Fruit fly (Drosophila melanogaster) whole organism, embryonic: ENCODE measurements around the gene Art9.

ENCODE experiments used
- Asciz ChIP-seq: fragments of 200-800 bp; sonication (Bioruptor generic); optimal IDR thresholded peaks from 2 replicates; lab custom pipeline; 2017; ENCODE audit warnings: missing biosample characterization, mild to moderate bottlenecking, missing genetic modification characterization, missing genetic modification reagents
- Awh ChIP-seq: fragments of 200-800 bp; sonication (Bioruptor generic); IDR thresholded peaks from 2 replicates; pipeline ENCODE4, ENCODE4 v1.3.6; 2022; ENCODE audit warnings: missing biosample characterization, missing genetic modification characterization
- B-H1 ChIP-seq: fragments of 200-800 bp; sonication (Bioruptor generic); IDR thresholded peaks from 3 replicates; pipeline ENCODE4 v1.3.6; 2022; ENCODE audit warnings: missing biosample characterization, missing genetic modification characterization
- Bgb ChIP-seq: fragments of 200-800 bp; sonication (Bioruptor generic); IDR thresholded peaks from 2 replicates; pipeline ENCODE4 v1.3.6; 2022; ENCODE audit warnings: missing biosample characterization, missing genetic modification characterization; ENCODE audit not compliant: partially characterized antibody
- BtbVII ChIP-seq: fragments of 200-800 bp; sonication (Bioruptor generic); optimal IDR thresholded peaks from 3 replicates; lab custom pipeline; 2017; ENCODE audit warnings: missing biosample characterization, mild to moderate bottlenecking, missing genetic modification characterization
- CG10462 ChIP-seq: fragments of 200-800 bp; sonication (Bioruptor generic); optimal IDR thresholded peaks from 2 replicates; lab custom pipeline; 2016; ENCODE audit warnings: missing biosample characterization, missing genetic modification characterization
- CG12236 ChIP-seq: fragments of 200-800 bp; sonication (Bioruptor generic); optimal IDR thresholded peaks from 2 replicates; lab custom pipeline; 2016; ENCODE audit warnings: missing biosample characterization, missing genetic modification characterization
- CG12769 ChIP-seq: fragments of 200-800 bp; sonication (Bioruptor generic); optimal IDR thresholded peaks from 2 replicates; lab custom pipeline; 2019; ENCODE audit warnings: missing biosample characterization, mild to moderate bottlenecking, missing genetic modification characterization, moderate library complexity
- CG13424 ChIP-seq: fragments of 200-800 bp; sonication (Bioruptor generic); optimal IDR thresholded peaks from 2 replicates; lab custom pipeline; 2019; ENCODE audit warnings: missing biosample characterization, mild to moderate bottlenecking, missing genetic modification characterization, moderate library complexity
- CG13775 ChIP-seq: fragments of 200-800 bp; sonication (Bioruptor generic); optimal IDR thresholded peaks from 3 replicates; lab custom pipeline; 2017; ENCODE audit warnings: missing biosample characterization, mild to moderate bottlenecking, missing genetic modification characterization
- CG14860 ChIP-seq: fragments of 200-800 bp; sonication (Bioruptor generic); IDR thresholded peaks from 3 replicates; pipeline ENCODE4 v1.3.6; 2022; ENCODE audit warnings: missing biosample characterization, missing genetic modification characterization; ENCODE audit not compliant: partially characterized antibody
- CG1603 ChIP-seq: fragments of 200-800 bp; sonication (Bioruptor generic); optimal IDR thresholded peaks from 2 replicates; lab custom pipeline; 2019; ENCODE audit warnings: missing biosample characterization, mild to moderate bottlenecking, missing genetic modification characterization, moderate library complexity
- CG18262 ChIP-seq: fragments of 200-800 bp; optimal IDR thresholded peaks from 3 replicates; lab custom pipeline; 2019; ENCODE audit warnings: missing biosample characterization, mild to moderate bottlenecking, missing genetic modification characterization, moderate library complexity
- CG18764 ChIP-seq: fragments of 200-800 bp; sonication (Bioruptor generic); optimal IDR thresholded peaks from 3 replicates; lab custom pipeline; 2016; ENCODE audit warnings: missing biosample characterization, missing genetic modification characterization
- CG30403 ChIP-seq: fragments of 200-800 bp; sonication (Bioruptor generic); optimal IDR thresholded peaks from 3 replicates; lab custom pipeline; 2016; ENCODE audit warnings: missing biosample characterization, missing genetic modification characterization
- CG31224 ChIP-seq: fragments of 200-800 bp; sonication (Bioruptor generic); IDR thresholded peaks from 2 replicates; pipeline ENCODE4 v1.3.6; 2022; ENCODE audit warnings: missing biosample characterization, missing genetic modification characterization
- CG31441 ChIP-seq: fragments of 200-800 bp; sonication (Bioruptor generic); IDR thresholded peaks from 2 replicates; pipeline ENCODE4 v1.3.6; 2022; ENCODE audit warnings: missing biosample characterization, missing genetic modification characterization
- CG5180 ChIP-seq: fragments of 200-800 bp; sonication (Bioruptor generic); optimal IDR thresholded peaks from 3 replicates; lab custom pipeline; 2017; ENCODE audit warnings: missing biosample characterization, missing genetic modification characterization, mild to moderate bottlenecking, moderate library complexity, missing genetic modification reagents
- CG5953 ChIP-seq: fragments of 200-800 bp; sonication (Bioruptor generic); IDR thresholded peaks from 2 replicates; pipeline ENCODE4 v1.3.6; 2022; ENCODE audit warnings: missing biosample characterization, missing genetic modification characterization
- CG7372 ChIP-seq: fragments of 200-800 bp; sonication (Bioruptor generic); IDR thresholded peaks from 2 replicates; pipeline ENCODE4 v1.3.6; 2022; ENCODE audit warnings: missing biosample characterization, missing genetic modification characterization
- CG7963 ChIP-seq: fragments of 200-800 bp; sonication (Bioruptor generic); IDR thresholded peaks from 3 replicates; pipeline ENCODE4 v1.3.6; 2022; ENCODE audit warnings: missing biosample characterization, missing genetic modification characterization; ENCODE audit not compliant: partially characterized antibody
- CG8924 ChIP-seq: fragments of 200-800 bp; optimal IDR thresholded peaks from 3 replicates; lab custom pipeline; 2019; ENCODE audit warnings: missing biosample characterization, mild to moderate bottlenecking, missing genetic modification characterization, moderate library complexity
- CG9797 ChIP-seq: fragments of 200-800 bp; sonication (Bioruptor generic); optimal IDR thresholded peaks from 3 replicates; lab custom pipeline; 2018; ENCODE audit warnings: missing biosample characterization, mild to moderate bottlenecking, missing genetic modification characterization
- Deaf1 ChIP-seq: fragments of 200-800 bp; optimal IDR thresholded peaks from 3 replicates; lab custom pipeline; 2019; ENCODE audit warnings: missing biosample characterization, mild to moderate bottlenecking, missing genetic modification characterization, moderate library complexity
- E2f2 ChIP-seq: fragments of 200-800 bp; sonication (Bioruptor generic); IDR thresholded peaks from 2 replicates; pipeline ENCODE4 v1.3.6; 2022; ENCODE audit warnings: missing biosample characterization, missing genetic modification characterization
- Ets97D ChIP-seq: fragments of 200-800 bp; sonication (Bioruptor generic); optimal IDR thresholded peaks from 3 replicates; lab custom pipeline; 2016; ENCODE audit warnings: missing biosample characterization, missing genetic modification characterization
- Hand ChIP-seq: fragments of 200-800 bp; sonication (Bioruptor generic); optimal IDR thresholded peaks from 2 replicates; lab custom pipeline; 2017; ENCODE audit warnings: mild to moderate bottlenecking, missing biosample characterization, missing genetic modification reagents, missing genetic modification characterization
- Hr3 ChIP-seq: fragments of 200-800 bp; sonication (Bioruptor generic); optimal IDR thresholded peaks from 3 replicates; lab custom pipeline; 2016; ENCODE audit warnings: missing biosample characterization, missing genetic modification characterization
- Lhr ChIP-seq: fragments of 200-800 bp; sonication (Bioruptor generic); optimal IDR thresholded peaks from 3 replicates; lab custom pipeline; 2017; ENCODE audit warnings: mild to moderate bottlenecking, missing biosample characterization, missing genetic modification reagents, missing genetic modification characterization
- Ravus ChIP-seq: fragments of 200-800 bp; sonication (Bioruptor generic); IDR thresholded peaks from 2 replicates; pipeline ENCODE4 v1.3.6; 2022; ENCODE audit warnings: missing biosample characterization, missing genetic modification characterization
- Rx ChIP-seq: fragments of 200-800 bp; sonication (Bioruptor generic); IDR thresholded peaks from 2 replicates; pipeline ENCODE4 v1.3.6; 2022; ENCODE audit warnings: missing biosample characterization, missing genetic modification characterization
- Sin3A ChIP-seq: fragments of >200 bp; optimal IDR thresholded peaks from 2 replicates; lab custom pipeline; 2018
- croc ChIP-seq: fragments of 200-800 bp; sonication (Bioruptor generic); conservative IDR thresholded peaks from 3 replicates; pipeline ENCODE4 v1.3.6; 2022; ENCODE audit warnings: missing biosample characterization, missing genetic modification characterization
- crp ChIP-seq, 2 experiments: fragments of 200-800 bp; sonication (Bioruptor generic); optimal IDR thresholded peaks; 2 replicates in 1 of 2; 3 replicates in 1 of 2; lab custom pipeline; 2017; ENCODE audit warnings: missing biosample characterization in 2 of 2, missing genetic modification characterization in 2 of 2, mild to moderate bottlenecking in 1 of 2, moderate library complexity in 1 of 2
- fd96Cb ChIP-seq: fragments of 200-800 bp; sonication (Bioruptor generic); optimal IDR thresholded peaks from 2 replicates; lab custom pipeline; 2018; ENCODE audit warnings: missing biosample characterization, mild to moderate bottlenecking, missing genetic modification characterization, moderate library complexity
- grau ChIP-seq: fragments of 200-800 bp; optimal IDR thresholded peaks from 3 replicates; lab custom pipeline; 2019; ENCODE audit warnings: missing biosample characterization, mild to moderate bottlenecking, missing genetic modification characterization, moderate library complexity
- hkb ChIP-seq, 2 experiments: fragments of 200-800 bp in 1 of 2; fragments of >200 bp in 1 of 2; sonication (Bioruptor generic) in 1 of 2; IDR thresholded peaks in 1 of 2; optimal IDR thresholded peaks in 1 of 2; 2 replicates each; pipeline versions ENCODE4 v1.3.6 to Lab custom; 2017 to 2022; ENCODE audit warnings: missing biosample characterization in 1 of 2, missing genetic modification characterization in 1 of 2
- insv ChIP-seq, 2 experiments: fragments of 200-800 bp; sonication (Bioruptor generic); optimal IDR thresholded peaks; 3 replicates each; lab custom pipeline; 2016 to 2018; ENCODE audit warnings: missing biosample characterization in 2 of 2, missing genetic modification characterization in 2 of 2
- inv ChIP-seq: fragments of 200-800 bp; sonication (Bioruptor generic); IDR thresholded peaks from 2 replicates; pipeline ENCODE4 v1.3.6; 2022; ENCODE audit warnings: missing biosample characterization, missing genetic modification characterization; ENCODE audit not compliant: partially characterized antibody
- ken ChIP-seq: fragments of 200-800 bp; sonication (Bioruptor generic); IDR thresholded peaks from 3 replicates; pipeline ENCODE4 v1.3.6; 2022; ENCODE audit warnings: missing biosample characterization, missing genetic modification characterization
- kni ChIP-seq: fragments of 200-800 bp; sonication (Bioruptor generic); optimal IDR thresholded peaks from 3 replicates; lab custom pipeline; 2017; ENCODE audit warnings: mild to moderate bottlenecking, missing biosample characterization, missing genetic modification reagents, missing genetic modification characterization
- oc ChIP-seq: fragments of 200-800 bp; sonication (Bioruptor generic); optimal IDR thresholded peaks from 2 replicates; lab custom pipeline; 2018; ENCODE audit warnings: missing biosample characterization, mild to moderate bottlenecking, missing genetic modification characterization, moderate library complexity
- otp ChIP-seq: fragments of 200-800 bp; sonication (Bioruptor generic); IDR thresholded peaks from 3 replicates; pipeline ENCODE4, ENCODE4 v1.3.6; 2022; ENCODE audit warnings: missing biosample characterization, missing genetic modification characterization
- phol ChIP-seq: fragments of 200-800 bp; sonication (Bioruptor generic); optimal IDR thresholded peaks from 3 replicates; lab custom pipeline; 2018; ENCODE audit warnings: missing biosample characterization, mild to moderate bottlenecking, missing genetic modification characterization, moderate library complexity
- tio ChIP-seq: fragments of 200-800 bp; sonication (Bioruptor generic); optimal IDR thresholded peaks from 2 replicates; lab custom pipeline; 2017; ENCODE audit warnings: missing biosample characterization, missing genetic modification characterization, inconsistent platforms
- tll ChIP-seq, 2 experiments: fragments of 200-800 bp in 1 of 2; fragments of >200 bp in 1 of 2; sonication (Bioruptor generic) in 1 of 2; optimal IDR thresholded peaks; 2 replicates each; lab custom pipeline; 2017 to 2019; ENCODE audit warnings: missing biosample characterization in 2 of 2, missing genetic modification characterization in 2 of 2, mild to moderate bottlenecking in 1 of 2, moderate library complexity in 1 of 2
- unpg ChIP-seq: fragments of 200-800 bp; sonication (Bioruptor generic); optimal IDR thresholded peaks from 3 replicates; lab custom pipeline; 2018; ENCODE audit warnings: missing biosample characterization, mild to moderate bottlenecking, missing genetic modification characterization, moderate library complexity
- usp ChIP-seq: fragments of >200 bp; optimal IDR thresholded peaks from 2 replicates; lab custom pipeline; 2017; ENCODE audit warnings: missing biosample characterization, missing genetic modification characterization

Art9 gene

dm6 chr3R:13971728-13972448, 28.6 kb upstream of the Art9 start (continued):
- TF ChIP-seq crp (GFP tag; optimal IDR thresholded peaks at IDR 0.05; lab: Kevin White, UChicago) = no peak
- TF ChIP-seq Hr3 (GFP tag; lab: Kevin White, UChicago) = no peak
- TF ChIP-seq Ravus (GFP tag; lab: Robert Waterston, UW) = no peak
- peak; percentile 1 for TF ChIP-seq fd96Cb
- TF ChIP-seq ken (GFP tag; lab: Robert Waterston, UW) = no peak
- peak; percentile 28 for TF ChIP-seq CG13775 (GFP tag; lab: Kevin White, UChicago)
- TF ChIP-seq CG5180 (GFP tag; lab: Kevin White, UChicago) = no peak
- TF ChIP-seq insv (GFP tag; optimal IDR thresholded peaks at IDR 0.05; lab: Kevin White, UChicago) = no peak
- peak; percentile 29 for TF ChIP-seq CG8924 (tag; lab: Kevin White, UChicago)
- TF ChIP-seq CG12236 (GFP tag; lab: Kevin White, UChicago) = no peak
- TF ChIP-seq kni = no peak
- TF ChIP-seq Bgb (GFP tag; lab: Robert Waterston, UW) = no peak
- TF ChIP-seq phol (tag; lab: Kevin White, UChicago) = peak; percentile 21
- TF ChIP-seq CG7372 (GFP tag; lab: Robert Waterston, UW) = no peak
- no peak for TF ChIP-seq Ets97D (GFP tag; lab: Kevin White, UChicago)
- no peak for TF ChIP-seq CG10462
- no peak for TF ChIP-seq Sin3A (lab: Kevin White, UChicago)
- no peak for TF ChIP-seq BtbVII (GFP tag; lab: Kevin White, UChicago)
- no peak for TF ChIP-seq Asciz (GFP tag; lab: Kevin White, UChicago)
- TF ChIP-seq Awh (GFP tag; lab: Robert Waterston, UW) = no peak
- TF ChIP-seq hkb (optimal IDR thresholded peaks at IDR 0.05; lab: Kevin White, UChicago) = no peak
- peak; percentile 26; the same call in 1 of the 2 replicates for TF ChIP-seq hkb (GFP tag; IDR thresholded peaks at IDR 0.05; lab: Robert Waterston, UW)
- TF ChIP-seq otp (GFP tag; lab: Robert Waterston, UW) = no peak
- no peak for TF ChIP-seq unpg (GFP tag; lab: Kevin White, UChicago)
- no peak for TF ChIP-seq oc (tag; lab: Kevin White, UChicago)
- peak in 1 of 2 experiments; percentile 78 for TF ChIP-seq tll (GFP tag; optimal IDR thresholded peaks at IDR 0.05; lab: Kevin White, UChicago)
- no peak for TF ChIP-seq Deaf1 (tag; lab: Kevin White, UChicago)

DNA sequence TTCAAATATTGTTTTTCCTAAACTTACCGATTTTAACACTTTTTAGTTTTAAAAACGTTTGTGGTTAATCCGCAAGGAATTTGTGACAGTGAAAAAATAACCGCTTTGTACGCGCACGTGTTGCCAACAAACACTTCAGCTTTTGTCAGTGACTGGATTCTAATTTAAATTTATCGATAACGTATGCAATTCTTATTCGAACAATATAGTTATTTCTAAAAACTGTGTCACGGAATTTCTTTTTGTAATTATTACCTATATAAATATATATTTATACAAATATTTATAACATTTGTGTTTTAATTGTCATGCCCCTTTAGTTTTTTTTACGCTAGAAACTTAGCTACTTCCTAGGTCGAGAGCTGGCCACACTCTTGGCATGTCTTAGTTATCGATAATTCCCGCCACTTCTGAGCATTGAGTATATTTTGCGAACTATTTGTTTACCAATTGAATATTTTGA, 21.3 kb upstream of the Art9 start, which contains the start of gene Orc2:
Orc2 (plus strand) TSS at position 373 of the 463 bp plus-strand sequence.
- TF ChIP-seq CG5953 (GFP tag; lab: Robert Waterston, UW) = no peak
- TF ChIP-seq usp (GFP tag; lab: Kevin White, UChicago) = no peak
- TF ChIP-seq CG18262 (tag; lab: Kevin White, UChicago) = peak; percentile 20
- 0 out of 2 replicates have a peak, but pooled peaks have one; percentile 30 for TF ChIP-seq CG31441 (GFP tag; lab: Robert Waterston, UW)
- peak; percentile 71 for TF ChIP-seq CG9797 (GFP tag; lab: Kevin White, UChicago)
- TF ChIP-seq CG14860 (GFP tag; lab: Robert Waterston, UW) = peak; percentile 43; the same call in 1 of the 3 replicates
- TF ChIP-seq Hand (GFP tag; lab: Kevin White, UChicago) = no peak
- peak; percentile 51 for TF ChIP-seq Lhr
- TF ChIP-seq tio = no peak
- TF ChIP-seq E2f2 = peak; percentile 88
- TF ChIP-seq CG7963 = no peak
- no peak for TF ChIP-seq CG12769 (tag; lab: Kevin White, UChicago)
- TF ChIP-seq CG18764 = no peak
- no peak for TF ChIP-seq B-H1
- peak; percentile 34 for TF ChIP-seq grau (tag; lab: Kevin White, UChicago)
- TF ChIP-seq inv (GFP tag; lab: Robert Waterston, UW) = no peak
- no peak for TF ChIP-seq CG1603 (tag; lab: Kevin White, UChicago)
- peak; percentile 29 for TF ChIP-seq CG13424 (tag; lab: Kevin White, UChicago)
- TF ChIP-seq CG30403 (GFP tag; lab: Kevin White, UChicago) = peak; percentile 17
- TF ChIP-seq CG31224 (GFP tag; lab: Robert Waterston, UW) = no peak
- TF ChIP-seq croc (GFP tag; lab: Robert Waterston, UW) = no peak
- TF ChIP-seq Rx (GFP tag; lab: Robert Waterston, UW) = no peak
